Fruit fly (Drosophila melanogaster) whole organism, wandering third instar larva: ENCODE measurements around the gene CG5567.

Source experiments
- dl ChIP-seq, 2 experiments: fragments of 175-275, 200-275 bp in 1 of 2; fragments of 200-275 bp in 1 of 2; sonication (Bioruptor generic); optimal IDR thresholded peaks; lab custom pipeline; 2018; ENCODE audit warnings: mild to moderate bottlenecking in 2 of 2, missing biosample characterization in 2 of 2, missing genetic modification characterization in 2 of 2, moderate library complexity in 2 of 2; ENCODE audit not compliant: partially characterized antibody in 2 of 2, insufficient read depth in 1 of 2
- dmrt93B ChIP-seq: fragments of 200-800 bp; sonication (Bioruptor generic); optimal IDR thresholded peaks from 2 replicates; lab custom pipeline; 2018; ENCODE audit warnings: missing biosample characterization, mild to moderate bottlenecking, missing genetic modification characterization
- fru ChIP-seq: fragments of 200-800 bp; sonication (Bioruptor generic); optimal IDR thresholded peaks from 3 replicates; lab custom pipeline; 2016; ENCODE audit warnings: missing biosample characterization, mild to moderate bottlenecking, missing genetic modification characterization
- h ChIP-seq: fragments of 200-800 bp; sonication (Bioruptor generic); optimal IDR thresholded peaks from 3 replicates; lab custom pipeline; 2016; ENCODE audit warnings: missing biosample characterization, mild to moderate bottlenecking, missing genetic modification characterization
- jim ChIP-seq: fragments of 175-275, 200-325 bp; sonication (Bioruptor generic); optimal IDR thresholded peaks from 2 replicates; lab custom pipeline; 2016; ENCODE audit warnings: missing biosample characterization, mild to moderate bottlenecking, missing genetic modification characterization
- psq ChIP-seq: fragments of 200-800 bp; sonication (Bioruptor generic); optimal IDR thresholded peaks from 3 replicates; lab custom pipeline; 2017; ENCODE audit warnings: missing biosample characterization, mild to moderate bottlenecking, missing genetic modification characterization, moderate library complexity
- sv ChIP-seq: fragments of 200-800 bp; sonication (Bioruptor generic); optimal IDR thresholded peaks from 3 replicates; lab custom pipeline; 2016; ENCODE audit warnings: missing biosample characterization, missing genetic modification characterization
- usp ChIP-seq: fragments of >200 bp; optimal IDR thresholded peaks from 2 replicates; lab custom pipeline; 2017; ENCODE audit warnings: missing biosample characterization, missing genetic modification characterization
- woc ChIP-seq: sonication (Bioruptor generic); optimal IDR thresholded peaks from 2 replicates; lab custom pipeline; 2016; ENCODE audit warnings: missing biosample characterization, mild to moderate bottlenecking, missing genetic modification characterization

DNA sequence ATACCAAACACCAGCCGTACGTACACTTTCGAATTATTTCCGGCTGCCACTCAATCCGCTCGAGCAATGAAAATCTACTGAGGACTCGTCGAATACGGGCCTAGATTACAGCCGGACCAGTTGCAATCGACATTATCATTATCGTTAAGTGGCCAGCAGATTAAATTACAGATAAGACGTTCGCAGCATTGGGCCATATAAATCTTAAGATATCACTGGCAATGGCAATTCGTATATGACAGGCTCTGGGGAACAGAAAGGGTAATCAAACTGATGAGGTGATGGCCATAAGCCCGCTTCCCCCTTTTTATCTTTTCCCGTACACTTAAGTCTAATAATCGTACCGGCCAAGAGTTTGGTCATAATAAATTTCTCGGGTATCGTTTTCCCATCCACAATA lies 29.3 kb downstream of the CG5567 start, which contains the start of gene Cln3:
- TF ChIP-seq sv (no peak), h (GFP tag; lab: Kevin White, UChicago) (no peak), dmrt93B (GFP tag; lab: Kevin White, UChicago) (no peak), fru (GFP tag; lab: Kevin White, UChicago) (no peak), jim (no peak), psq (GFP tag; lab: Kevin White, UChicago) (no peak), dl (GFP tag; optimal IDR thresholded peaks at IDR 0.05; lab: Kevin White, UChicago; ENCODE audit: insufficient read depth in 1 of 2, partially characterized antibody in 2 of 2) (no peak), usp (GFP tag; lab: Kevin White, UChicago) (no peak), woc (GFP tag; lab: Kevin White, UChicago) (no peak)
